Worm (Caenorhabditis elegans) whole organism, young adult: ENCODE results near the gene VZK822L.2.

Experiments
- akir-1 ChIP-seq: fragments of 200-800 bp; sonication (Bioruptor generic); optimal IDR thresholded peaks from 2 replicates; lab custom pipeline; 2018; ENCODE audit warnings: mild to moderate bottlenecking, missing genetic modification characterization, moderate library complexity, missing compliant biosample characterization
- ama-1 ChIP-seq, 3 experiments: fragments of 150-350 bp in 1 of 3; sonication (generic microtip) in 2 of 3; optimal IDR thresholded peaks; 2 replicates each; lab custom pipeline; 2014 to 2018; ENCODE audit warnings: missing biosample characterization in 2 of 3, missing genetic modification characterization in 2 of 3, missing genetic modification reagents in 2 of 3
- cebp-2 ChIP-seq: fragments of 200-800 bp; sonication (Bioruptor generic); IDR thresholded peaks from 2 replicates; pipeline ENCODE4 v1.3.6; 2022; ENCODE audit warnings: missing genetic modification characterization, missing compliant biosample characterization
- egl-44 ChIP-seq: fragments of 200-800 bp; sonication (Bioruptor generic); IDR thresholded peaks from 2 replicates; pipeline ENCODE4 v1.3.6; 2022; ENCODE audit warnings: missing genetic modification reagents, missing genetic modification characterization, missing compliant biosample characterization
- lag-1 ChIP-seq: fragments of 200-800 bp; sonication (Bioruptor generic); IDR thresholded peaks from 2 replicates; pipeline ENCODE4 v1.3.6; 2022; ENCODE audit warnings: missing genetic modification reagents, missing genetic modification characterization, missing compliant biosample characterization
- let-607 ChIP-seq, 2 experiments: fragments of 200-800 bp in 1 of 2; sonication (Bioruptor generic) in 1 of 2; sonication (generic microtip) in 1 of 2; optimal IDR thresholded peaks; 2 replicates each; lab custom pipeline; 2016 to 2018; ENCODE audit warnings: mild to moderate bottlenecking in 2 of 2, missing compliant biosample characterization in 2 of 2, missing genetic modification characterization in 2 of 2, moderate library complexity in 2 of 2, missing genotype in 1 of 2
- nfya-1 ChIP-seq: sonication (generic microtip); optimal IDR thresholded peaks from 2 replicates; lab custom pipeline; 2017; ENCODE audit warnings: antibody characterized with exemption, missing compliant biosample characterization, missing genetic modification characterization, borderline replicate concordance; ENCODE audit not compliant: insufficient read depth
- nhr-120 ChIP-seq: fragments of 200-800 bp; sonication (Bioruptor generic); IDR thresholded peaks from 2 replicates; pipeline ENCODE4 v1.3.6; 2022; ENCODE audit warnings: missing genetic modification characterization, missing compliant biosample characterization
- pha-4 ChIP-seq: fragments of 150-350 bp; sonication (generic microtip); optimal IDR thresholded peaks from 2 replicates; lab custom pipeline; 2014; ENCODE audit warnings: missing biosample characterization, missing genetic modification reagents, missing genetic modification characterization
- unc-130 ChIP-seq: sonication (generic microtip); optimal IDR thresholded peaks from 2 replicates; lab custom pipeline; 2016; ENCODE audit warnings: missing genetic modification reagents, missing genetic modification characterization, missing compliant biosample characterization

ce11 chrIV:11882534-11882933, 29.3 kb upstream of the VZK822L.2 start:
- TF ChIP-seq akir-1 (GFP tag; lab: Kevin White, UChicago): no peak
- TF ChIP-seq pha-4: no peak
- TF ChIP-seq ama-1 (optimal IDR thresholded peaks at IDR 0.05; lab: Kevin White, UChicago): no peak
- TF ChIP-seq ama-1 (GFP tag; optimal IDR thresholded peaks at IDR 0.05; lab: Kevin White, UChicago): no peak
- TF ChIP-seq nhr-120: no peak
- TF ChIP-seq lag-1 (GFP tag; lab: Robert Waterston, UW): no peak
- no peak for TF ChIP-seq let-607 (tag; optimal IDR thresholded peaks at IDR 0.05; lab: Kevin White, UChicago)
- TF ChIP-seq unc-130: no peak
- TF ChIP-seq egl-44 (GFP tag; lab: Robert Waterston, UW): no peak
- TF ChIP-seq cebp-2 (GFP tag; lab: Robert Waterston, UW): no peak
- no peak for TF ChIP-seq nfya-1 (tag; lab: Kevin White, UChicago)
